Worm (Caenorhabditis elegans): ENCODE data around the gene sra-7.

Gene sra-7

DNA sequence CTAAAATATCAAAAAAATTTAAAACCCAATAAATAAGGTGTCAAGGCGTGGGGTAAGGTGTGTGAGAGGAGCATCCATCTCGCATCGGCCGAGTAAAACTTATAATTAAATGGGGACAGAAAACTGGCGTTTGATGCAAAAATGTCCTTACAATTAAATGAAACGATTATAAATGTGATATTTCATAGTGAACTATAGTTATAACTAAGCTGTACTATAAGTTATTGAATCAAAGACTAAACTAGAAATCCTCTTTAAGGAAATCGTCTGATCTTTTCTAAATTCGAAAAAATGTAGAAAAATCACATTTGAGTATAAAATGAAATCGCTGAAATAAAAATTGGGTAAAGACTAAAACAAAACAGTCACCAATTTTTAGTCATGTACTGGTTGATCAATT, 6.2 kb downstream of the sra-7 start, which contains the start of gene sra-6:
Gene sra-6, minus strand, starts transcription at position 101 of the 400 bp plus-strand sequence.
- TF ChIP-seq ceh-48 (tag; optimal IDR thresholded peaks at IDR 0.05) (no peak), nfya-1 (tag; optimal IDR thresholded peaks at IDR 0.05) (no peak), dmd-4 (tag; optimal IDR thresholded peaks at IDR 0.05; ENCODE audit: borderline replicate concordance) (no peak), ahr-1 (tag; optimal IDR thresholded peaks at IDR 0.05) (no peak), lim-6 (tag; optimal IDR thresholded peaks at IDR 0.05) (no peak), pat-9 (tag; optimal IDR thresholded peaks at IDR 0.05) (no peak), ceh-24 (tag; optimal IDR thresholded peaks at IDR 0.05) (no peak), nhr-232 (tag; optimal IDR thresholded peaks at IDR 0.05) (no peak), odd-2 (tag; optimal IDR thresholded peaks at IDR 0.05) (no peak), K02D7.2 (tag; optimal IDR thresholded peaks at IDR 0.05) (no peak), che-1 (tag; optimal IDR thresholded peaks at IDR 0.05) (no peak), tbx-2 (tag; optimal IDR thresholded peaks at IDR 0.05) (no peak), ceh-30 (tag; optimal IDR thresholded peaks at IDR 0.05) (no peak), mec-3 (tag; optimal IDR thresholded peaks at IDR 0.05; ENCODE audit: borderline replicate concordance) (no peak), hlh-13 (GFP tag; optimal IDR thresholded peaks at IDR 0.05) (no peak), dve-1 (tag; optimal IDR thresholded peaks at IDR 0.05) (no peak)

DNA sequence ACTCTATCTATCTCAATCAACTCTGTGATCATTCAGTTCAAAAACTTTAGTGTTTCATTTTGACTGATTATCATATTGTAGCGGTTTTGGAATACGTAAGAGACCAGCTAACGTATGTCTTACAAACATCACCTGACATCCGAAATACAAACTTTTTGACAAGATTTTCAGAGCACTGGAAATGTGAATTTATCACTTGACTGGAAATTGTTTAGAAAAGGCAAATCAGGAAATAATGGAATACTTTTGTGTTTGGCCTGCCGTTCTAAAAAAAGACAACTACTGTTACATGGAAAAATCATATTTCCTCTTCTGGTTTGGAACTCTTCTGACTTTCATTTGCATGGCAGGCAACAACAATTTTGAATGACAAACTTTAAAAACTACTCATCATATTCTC, 7.0 kb downstream of the sra-7 start, which contains the start of gene F35H8.12:
Gene F35H8.12, plus strand, starts transcription at position 301 of the 400 bp plus-strand sequence.
- TF ChIP-seq zip-5 (tag; optimal IDR thresholded peaks at IDR 0.05): no peak
- no peak for TF ChIP-seq tbx-2 (tag; optimal IDR thresholded peaks at IDR 0.05)
- TF ChIP-seq ref-2 (tag; optimal IDR thresholded peaks at IDR 0.05): no peak
- no peak for TF ChIP-seq pqm-1 (tag; optimal IDR thresholded peaks at IDR 0.05)
- no peak for TF ChIP-seq sox-2 (GFP tag; IDR thresholded peaks at IDR 0.05)
- no peak for TF ChIP-seq C38D4.7 (GFP tag; optimal IDR thresholded peaks at IDR 0.05)
- TF ChIP-seq ceh-18 (tag; optimal IDR thresholded peaks at IDR 0.05): no peak
- no peak for TF ChIP-seq tbx-7 (tag; optimal IDR thresholded peaks at IDR 0.05)
- no peak for TF ChIP-seq ahr-1 (tag; optimal IDR thresholded peaks at IDR 0.05)

DNA sequence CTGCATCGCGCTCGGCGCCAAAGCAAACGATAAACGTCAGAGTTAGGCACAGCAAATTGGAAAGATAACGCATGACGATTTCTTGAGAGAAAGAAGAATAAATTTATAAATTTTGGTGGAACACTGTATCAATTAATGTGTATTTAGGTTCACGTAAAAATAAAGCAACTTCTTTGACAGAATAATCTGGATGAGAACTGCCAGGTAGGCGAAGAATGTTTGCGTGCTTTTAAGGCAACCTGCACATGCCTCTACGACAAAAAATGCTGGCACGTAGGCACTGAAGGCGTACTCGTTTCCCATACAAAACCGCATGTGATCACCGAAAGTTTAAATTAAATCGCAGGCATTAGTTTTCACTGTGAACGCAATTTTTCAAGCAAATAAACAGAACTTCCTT, 8.7 kb downstream of the sra-7 start, which contains the start of gene F35H8.1:
Gene F35H8.1, minus strand, starts transcription at position 101 of the 400 bp plus-strand sequence.
- TF ChIP-seq hlh-13 (GFP tag; optimal IDR thresholded peaks at IDR 0.05) (no peak), mec-3 (tag; optimal IDR thresholded peaks at IDR 0.05; ENCODE audit: borderline replicate concordance) (no peak), ama-1 (optimal IDR thresholded peaks at IDR 0.05) (no peak)

- TF ChIP-seq ceh-18 (tag; optimal IDR thresholded peaks at IDR 0.05): no peak
- TF ChIP-seq hlh-6 (tag; optimal IDR thresholded peaks at IDR 0.05): no peak
- no peak for TF ChIP-seq ahr-1 (tag; optimal IDR thresholded peaks at IDR 0.05)
- no peak for TF ChIP-seq unc-42 (tag; optimal IDR thresholded peaks at IDR 0.05)
- TF ChIP-seq ceh-19 (GFP tag; optimal IDR thresholded peaks at IDR 0.05): no peak
- TF ChIP-seq syd-9 (tag; optimal IDR thresholded peaks at IDR 0.05): no peak
- TF ChIP-seq pqm-1 (tag; optimal IDR thresholded peaks at IDR 0.05): no peak
- no peak for TF ChIP-seq pax-1 (tag; optimal IDR thresholded peaks at IDR 0.05)
- no peak for TF ChIP-seq zip-5 (tag; optimal IDR thresholded peaks at IDR 0.05)
- no peak for TF ChIP-seq elt-4 (tag; optimal IDR thresholded peaks at IDR 0.05)
- TF ChIP-seq pha-4 (tag; optimal IDR thresholded peaks at IDR 0.05): no peak
- TF ChIP-seq tbx-7 (tag; optimal IDR thresholded peaks at IDR 0.05): no peak
Measured at ce11 chrII:9554925-9555553, 10.6 kb downstream of the sra-7 start, which contains the start of gene F35H8.2. F35H8.2 (plus strand) TSS chrII:9555503.

- TF ChIP-seq sdc-2 (tag; optimal IDR thresholded peaks at IDR 0.05) (no peak), ceh-22 (tag; optimal IDR thresholded peaks at IDR 0.05) (no peak), ceh-9 (tag; optimal IDR thresholded peaks at IDR 0.05) (no peak), C08G9.2 (tag; optimal IDR thresholded peaks at IDR 0.05) (no peak), ttx-3 (tag; optimal IDR thresholded peaks at IDR 0.05) (no peak), dmd-4 (tag; optimal IDR thresholded peaks at IDR 0.05; ENCODE audit: borderline replicate concordance) (no peak), lim-6 (tag; optimal IDR thresholded peaks at IDR 0.05) (no peak), K02D7.2 (tag; optimal IDR thresholded peaks at IDR 0.05) (no peak), eyg-1 (tag; optimal IDR thresholded peaks at IDR 0.05) (no peak), che-1 (tag; optimal IDR thresholded peaks at IDR 0.05) (no peak), elt-4 (tag; optimal IDR thresholded peaks at IDR 0.05) (no peak), ceh-48 (tag; optimal IDR thresholded peaks at IDR 0.05) (no peak), ets-4 (tag; optimal IDR thresholded peaks at IDR 0.05) (no peak), hlh-6 (tag; optimal IDR thresholded peaks at IDR 0.05) (no peak), Y22D7AL.16 (tag; optimal IDR thresholded peaks at IDR 0.05) (no peak), ahr-1 (tag; optimal IDR thresholded peaks at IDR 0.05) (no peak)
Measured at ce11 chrII:9556582-9556981, 12.1 kb downstream of the sra-7 start.
